Fruit fly (Drosophila melanogaster) Kc167 (cell line): ENCODE measurements around the gene CG31463.

Experiments
- Myc ChIP-seq: fragments of >200 bp; optimal IDR thresholded peaks from 2 replicates; lab custom pipeline; 2017; ENCODE audit warnings: missing external identifiers
- Sin3A ChIP-seq: fragments of >200 bp; optimal IDR thresholded peaks from 2 replicates; lab custom pipeline; 2018; ENCODE audit warnings: missing external identifiers
- h ChIP-seq: fragments of >200 bp; optimal IDR thresholded peaks from 3 replicates; lab custom pipeline; 2018; ENCODE audit warnings: missing external identifiers
- insv ChIP-seq: fragments of >200 bp; optimal IDR thresholded peaks from 3 replicates; lab custom pipeline; 2018; ENCODE audit warnings: missing external identifiers
- psq ChIP-seq: fragments of >200 bp; optimal IDR thresholded peaks from 2 replicates; lab custom pipeline; 2017; ENCODE audit warnings: missing external identifiers
- ttk ChIP-seq: sonication (Bioruptor generic); optimal IDR thresholded peaks from 2 replicates; lab custom pipeline; 2017; ENCODE audit warnings: missing external identifiers

DNA sequence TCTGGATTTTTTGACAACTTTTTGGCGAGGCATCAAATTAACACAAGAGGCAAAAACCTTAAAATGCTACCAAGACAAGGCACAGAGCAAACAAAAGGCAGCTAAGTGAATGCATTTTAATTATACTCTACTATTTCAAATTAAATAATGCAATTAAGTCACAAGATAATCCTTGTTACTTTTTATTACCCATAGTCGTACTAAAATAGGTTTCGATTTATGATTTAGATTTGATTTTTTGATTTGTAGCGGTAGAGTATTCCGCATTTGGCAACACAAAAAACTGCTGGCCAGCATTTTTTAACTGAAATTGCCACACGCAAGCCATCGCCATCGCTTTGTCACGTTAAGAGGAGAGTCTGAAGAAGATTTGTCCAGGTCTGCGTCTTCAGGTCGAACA, 9.4 kb upstream of the CG31463 start:
- TF ChIP-seq h (lab: Kevin White, UChicago), result no peak
- no peak for TF ChIP-seq Sin3A (lab: Kevin White, UChicago)
- no peak for TF ChIP-seq psq (lab: Kevin White, UChicago)
- TF ChIP-seq ttk (lab: Kevin White, UChicago), result no peak
- no peak for TF ChIP-seq Myc (lab: Kevin White, UChicago)
- no peak for TF ChIP-seq insv (lab: Kevin White, UChicago)
